Worm (Caenorhabditis elegans): ENCODE data around the gene srh-303.

DNA sequence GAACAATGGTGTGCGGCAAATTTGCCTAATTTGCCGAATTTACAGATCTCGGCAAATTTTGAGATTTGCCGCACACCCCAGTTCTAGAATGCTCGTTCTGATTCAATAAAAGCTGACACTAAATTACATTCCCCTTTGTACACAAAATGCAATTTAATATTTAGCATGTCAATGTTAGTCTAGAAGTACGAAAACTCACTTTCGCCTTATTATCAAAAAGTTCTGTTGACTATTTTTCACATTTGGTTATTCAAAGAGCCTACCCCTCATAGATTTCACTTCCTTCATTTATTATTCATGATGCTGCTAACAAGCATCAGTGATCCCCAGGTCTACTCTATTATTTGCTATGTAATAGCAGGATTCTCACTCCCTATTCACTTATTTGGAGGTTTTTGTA, 12.9 kb upstream of the srh-303 start, which contains the start of gene srh-298:
- TF ChIP-seq C38D4.7 (GFP tag; optimal IDR thresholded peaks at IDR 0.05) (no peak), ttx-3 (tag; optimal IDR thresholded peaks at IDR 0.05) (no peak), fkh-10 (GFP tag; optimal IDR thresholded peaks at IDR 0.05) (no peak), tbx-2 (tag; optimal IDR thresholded peaks at IDR 0.05) (no peak), hlh-6 (tag; optimal IDR thresholded peaks at IDR 0.05) (no peak), rnt-1 (tag; optimal IDR thresholded peaks at IDR 0.05) (no peak), ceh-14 (tag; optimal IDR thresholded peaks at IDR 0.05) (no peak), ceh-19 (GFP tag; optimal IDR thresholded peaks at IDR 0.05) (no peak), madf-2 (tag; optimal IDR thresholded peaks at IDR 0.05) (no peak), pag-3 (tag; optimal IDR thresholded peaks at IDR 0.05; ENCODE audit: borderline replicate concordance) (no peak)

All from whole organism, late embryonic.